Worm (Caenorhabditis elegans) whole organism, young adult: Measurements from ENCODE around the gene T26H5.8.

Experiments
- B0035.1 ChIP-seq: sonication (generic microtip); optimal IDR thresholded peaks from 2 replicates; lab custom pipeline; 2016; ENCODE audit warnings: missing genetic modification characterization, mild to moderate bottlenecking, missing compliant biosample characterization, missing genotype, missing genetic modification reagents
- B0261.1 ChIP-seq: sonication (generic microtip); optimal IDR thresholded peaks from 2 replicates; lab custom pipeline; 2016; ENCODE audit warnings: mild to moderate bottlenecking, missing genetic modification characterization, moderate library complexity, missing compliant biosample characterization
- C17E4.6 ChIP-seq: fragments of 200-800 bp; sonication (Bioruptor generic); IDR thresholded peaks from 2 replicates; pipeline ENCODE4 v1.3.6; 2022; ENCODE audit warnings: missing genetic modification reagents, missing genetic modification characterization, missing compliant biosample characterization
- F10E7.11 ChIP-seq: sonication (generic microtip); optimal IDR thresholded peaks from 2 replicates; lab custom pipeline; 2017; ENCODE audit warnings: mild to moderate bottlenecking, missing genetic modification characterization, moderate library complexity, missing compliant biosample characterization
- F23B12.7 ChIP-seq: sonication (generic microtip); optimal IDR thresholded peaks from 2 replicates; lab custom pipeline; 2017; ENCODE audit warnings: missing genetic modification characterization, mild to moderate bottlenecking, missing compliant biosample characterization, antibody characterized with exemption, moderate library complexity; ENCODE audit not compliant: insufficient read depth
- F55B11.4 ChIP-seq: sonication (generic microtip); optimal IDR thresholded peaks from 2 replicates; lab custom pipeline; 2016; ENCODE audit warnings: missing compliant biosample characterization, missing genetic modification characterization, borderline replicate concordance; ENCODE audit not compliant: insufficient read depth
- F57A8.1 ChIP-seq: fragments of 200-800 bp; sonication (Bioruptor generic); optimal IDR thresholded peaks from 2 replicates; lab custom pipeline; 2018; ENCODE audit warnings: mild to moderate bottlenecking, missing genetic modification characterization, moderate library complexity, missing compliant biosample characterization
- Y53F4B.3 ChIP-seq: fragments of 200-800 bp; sonication (Bioruptor generic); IDR thresholded peaks from 2 replicates; pipeline ENCODE4 v1.3.6; 2022; ENCODE audit warnings: missing genetic modification reagents, missing genetic modification characterization, missing compliant biosample characterization
- Y56A3A.18 ChIP-seq: fragments of 200-800 bp; sonication (Bioruptor generic); IDR thresholded peaks from 2 replicates; pipeline ENCODE4 v1.3.6; 2022; ENCODE audit warnings: missing genetic modification reagents, missing genetic modification characterization, missing compliant biosample characterization
- Y79H2A.3 ChIP-seq: fragments of 200-800 bp; sonication (Bioruptor generic); conservative IDR thresholded peaks from 2 replicates; pipeline ENCODE4 v1.3.6; 2022; ENCODE audit warnings: missing genetic modification reagents, missing genetic modification characterization, missing compliant biosample characterization
- akir-1 ChIP-seq: fragments of 200-800 bp; sonication (Bioruptor generic); optimal IDR thresholded peaks from 2 replicates; lab custom pipeline; 2018; ENCODE audit warnings: mild to moderate bottlenecking, missing genetic modification characterization, moderate library complexity, missing compliant biosample characterization
- atf-7 ChIP-seq: sonication (generic microtip); optimal IDR thresholded peaks from 2 replicates; lab custom pipeline; 2017; ENCODE audit warnings: mild to moderate bottlenecking, missing genetic modification characterization, missing compliant biosample characterization
- athp-1 ChIP-seq: sonication (generic microtip); optimal IDR thresholded peaks from 2 replicates; lab custom pipeline; 2017; ENCODE audit warnings: mild to moderate bottlenecking, missing genetic modification characterization, missing compliant biosample characterization
- ceh-100 ChIP-seq: fragments of 200-800 bp; sonication (Bioruptor generic); IDR thresholded peaks from 2 replicates; pipeline ENCODE4 v1.3.6; 2022; ENCODE audit warnings: missing genetic modification reagents, missing genetic modification characterization, missing compliant biosample characterization
- ceh-40 ChIP-seq: fragments of 200-800 bp; sonication (Bioruptor generic); IDR thresholded peaks from 2 replicates; pipeline ENCODE4 v1.3.6; 2022; ENCODE audit warnings: missing genetic modification characterization, missing compliant biosample characterization
- chd-7 ChIP-seq: sonication (generic microtip); optimal IDR thresholded peaks from 2 replicates; lab custom pipeline; 2016; ENCODE audit warnings: mild to moderate bottlenecking, missing genetic modification characterization, moderate library complexity, missing compliant biosample characterization
- die-1 ChIP-seq: sonication (generic microtip); optimal IDR thresholded peaks from 2 replicates; lab custom pipeline; 2016; ENCODE audit warnings: missing genotype, mild to moderate bottlenecking, missing genetic modification characterization, missing compliant biosample characterization
- egl-18 ChIP-seq: fragments of 200-800 bp; sonication (Bioruptor generic); IDR thresholded peaks from 2 replicates; pipeline ENCODE4 v1.3.6; 2022; ENCODE audit warnings: missing genetic modification reagents, missing genetic modification characterization, missing compliant biosample characterization
- egl-44 ChIP-seq: fragments of 200-800 bp; sonication (Bioruptor generic); IDR thresholded peaks from 2 replicates; pipeline ENCODE4 v1.3.6; 2022; ENCODE audit warnings: missing genetic modification reagents, missing genetic modification characterization, missing compliant biosample characterization
- ets-4 ChIP-seq: fragments of 200-800 bp; sonication (Bioruptor generic); optimal IDR thresholded peaks from 2 replicates; lab custom pipeline; 2018; ENCODE audit warnings: mild to moderate bottlenecking, missing genetic modification characterization, missing compliant biosample characterization
- fkh-3 ChIP-seq: sonication (generic microtip); optimal IDR thresholded peaks from 2 replicates; lab custom pipeline; 2016; ENCODE audit warnings: mild to moderate bottlenecking, missing genetic modification characterization, missing compliant biosample characterization
- him-1 ChIP-seq: sonication (generic microtip); optimal IDR thresholded peaks from 2 replicates; lab custom pipeline; 2016; ENCODE audit warnings: missing genotype, missing genetic modification reagents, missing genetic modification characterization, missing compliant biosample characterization
- let-526 ChIP-seq: fragments of 200-800 bp; sonication (Bioruptor generic); IDR thresholded peaks from 2 replicates; pipeline ENCODE4 v1.3.6; 2022; ENCODE audit warnings: missing genetic modification reagents, missing genetic modification characterization, missing compliant biosample characterization
- lin-35 ChIP-seq, 3 experiments: fragments of 150-350 bp in 2 of 3; sonication (generic microtip) in 1 of 3; optimal IDR thresholded peaks; 2 replicates each; lab custom pipeline; 2014 to 2018; ENCODE audit warnings: missing biosample characterization in 3 of 3, missing genetic modification characterization in 3 of 3, missing genetic modification reagents in 3 of 3
- lin-54 ChIP-seq: fragments of 200-800 bp; sonication (Bioruptor generic); optimal IDR thresholded peaks from 2 replicates; lab custom pipeline; 2018; ENCODE audit warnings: mild to moderate bottlenecking, missing genetic modification characterization, missing compliant biosample characterization
- lsl-1 ChIP-seq: fragments of 200-800 bp; sonication (Bioruptor generic); optimal IDR thresholded peaks from 2 replicates; lab custom pipeline; 2018; ENCODE audit warnings: mild to moderate bottlenecking, missing genetic modification characterization, moderate library complexity, missing compliant biosample characterization
- madf-6 ChIP-seq: fragments of 200-800 bp; sonication (Bioruptor generic); IDR thresholded peaks from 2 replicates; pipeline ENCODE4 v1.3.6; 2022; ENCODE audit warnings: missing genetic modification reagents, missing genetic modification characterization, missing compliant biosample characterization
- madf-8 ChIP-seq: fragments of 200-800 bp; sonication (Bioruptor generic); conservative IDR thresholded peaks from 2 replicates; pipeline ENCODE4 v1.3.6; 2022; ENCODE audit warnings: missing genetic modification reagents, missing genetic modification characterization, missing compliant biosample characterization
- mcd-1 ChIP-seq: fragments of 200-800 bp; sonication (Bioruptor generic); IDR thresholded peaks from 2 replicates; pipeline ENCODE4 v1.3.6; 2022; ENCODE audit warnings: missing genetic modification reagents, missing genetic modification characterization, missing compliant biosample characterization
- mel-28 ChIP-seq: sonication (generic microtip); optimal IDR thresholded peaks from 2 replicates; lab custom pipeline; 2016; ENCODE audit warnings: borderline replicate concordance, mild to moderate bottlenecking, missing genetic modification characterization, missing compliant biosample characterization
- nfyb-1 ChIP-seq: fragments of 200-800 bp; sonication (Bioruptor generic); IDR thresholded peaks from 2 replicates; pipeline ENCODE4 v1.3.6; 2022; ENCODE audit warnings: missing genetic modification reagents, missing genetic modification characterization, missing compliant biosample characterization
- nhr-179 ChIP-seq: sonication (generic microtip); optimal IDR thresholded peaks from 2 replicates; lab custom pipeline; 2016; ENCODE audit warnings: mild to moderate bottlenecking, missing genetic modification characterization, missing compliant biosample characterization
- nhr-90 ChIP-seq: sonication (generic microtip); optimal IDR thresholded peaks from 2 replicates; lab custom pipeline; 2016; ENCODE audit warnings: missing genotype, mild to moderate bottlenecking, missing genetic modification characterization, missing compliant biosample characterization
- repo-1 ChIP-seq: sonication (generic microtip); optimal IDR thresholded peaks from 2 replicates; lab custom pipeline; 2017; ENCODE audit warnings: mild to moderate bottlenecking, missing genetic modification characterization, missing compliant biosample characterization
- sdz-38 ChIP-seq: sonication (generic microtip); optimal IDR thresholded peaks from 2 replicates; lab custom pipeline; 2016; ENCODE audit warnings: missing genotype, missing genetic modification characterization, missing compliant biosample characterization
- snpc-4 ChIP-seq, 5 experiments: fragments of 150-350 bp in 1 of 5; sonication (generic microtip) in 4 of 5; optimal IDR thresholded peaks; 2 replicates each; lab custom pipeline; 2014 to 2018; ENCODE audit warnings: missing genetic modification characterization in 5 of 5, missing biosample characterization in 3 of 5, antibody characterized with exemption in 2 of 5, mild to moderate bottlenecking in 2 of 5, missing compliant biosample characterization in 2 of 5, missing genotype in 2 of 5, moderate library complexity in 2 of 5, missing genetic modification reagents in 1 of 5
- tbp1 ChIP-seq: fragments of 200-800 bp; sonication (Bioruptor generic); optimal IDR thresholded peaks from 2 replicates; lab custom pipeline; 2018; ENCODE audit warnings: mild to moderate bottlenecking, missing genetic modification characterization, missing compliant biosample characterization
- tlf-1 ChIP-seq: fragments of 200-800 bp; sonication (Bioruptor generic); optimal IDR thresholded peaks from 2 replicates; lab custom pipeline; 2018; ENCODE audit warnings: mild to moderate bottlenecking, missing genetic modification characterization, missing compliant biosample characterization
- ztf-18 ChIP-seq: sonication (generic microtip); optimal IDR thresholded peaks from 2 replicates; lab custom pipeline; 2016; ENCODE audit warnings: missing genotype, mild to moderate bottlenecking, missing genetic modification characterization, missing compliant biosample characterization
- ztf-22 ChIP-seq: fragments of 200-800 bp; sonication (Bioruptor generic); optimal IDR thresholded peaks from 2 replicates; lab custom pipeline; 2018; ENCODE audit warnings: mild to moderate bottlenecking, missing genetic modification characterization, moderate library complexity, missing compliant biosample characterization
- ztf-28 ChIP-seq: fragments of 200-800 bp; sonication (Bioruptor generic); IDR thresholded peaks from 2 replicates; pipeline ENCODE4 v1.3.6; 2022; ENCODE audit warnings: missing genetic modification reagents, missing genetic modification characterization, missing compliant biosample characterization
- ztf-3 ChIP-seq: fragments of 200-800 bp; sonication (Bioruptor generic); optimal IDR thresholded peaks from 2 replicates; lab custom pipeline; 2018; ENCODE audit warnings: mild to moderate bottlenecking, missing genetic modification characterization, missing compliant biosample characterization

Gene T26H5.8

DNA sequence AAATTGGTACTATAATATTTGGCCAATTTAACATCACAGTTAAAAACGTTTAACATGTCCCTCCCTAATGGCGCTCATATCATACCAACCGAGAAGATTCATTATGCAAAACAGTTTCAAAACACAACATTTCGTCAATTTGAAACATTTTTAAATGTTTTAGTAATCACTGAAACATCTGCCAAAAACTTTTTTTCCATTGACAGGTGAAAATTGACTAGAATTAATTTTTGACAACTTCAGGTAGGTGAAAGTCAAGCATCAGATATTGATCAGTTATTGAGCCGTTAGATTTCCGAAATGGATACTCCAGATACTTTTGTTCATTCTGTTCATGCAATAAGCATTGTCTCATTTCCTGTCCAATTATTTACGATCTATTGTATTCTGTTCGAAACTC is 25.6 kb downstream of the T26H5.8 start, which contains the start of gene srh-257:
Gene srh-257, plus strand, starts transcription at position 301 of the 400 bp plus-strand sequence.
- no peak for TF ChIP-seq F57A8.1 (GFP tag; lab: Kevin White, UChicago)
- TF ChIP-seq him-1 (tag; lab: Kevin White, UChicago), result no peak
- no peak for TF ChIP-seq snpc-4 (GFP tag; optimal IDR thresholded peaks at IDR 0.05; lab: Kevin White, UChicago)
- TF ChIP-seq snpc-4 (tag; optimal IDR thresholded peaks at IDR 0.05; lab: Kevin White, UChicago), result no peak
- TF ChIP-seq ceh-100 (GFP tag; lab: Robert Waterston, UW), result no peak
- no peak for TF ChIP-seq fkh-3
- no peak for TF ChIP-seq ztf-28 (GFP tag; lab: Robert Waterston, UW)
- TF ChIP-seq ceh-40 (GFP tag; lab: Robert Waterston, UW), result no peak
- TF ChIP-seq nhr-90 (tag; lab: Kevin White, UChicago), result no peak
- no peak for TF ChIP-seq akir-1
- no peak for TF ChIP-seq let-526 (GFP tag; lab: Robert Waterston, UW)
- TF ChIP-seq B0261.1, result no peak
- no peak for TF ChIP-seq ztf-3 (GFP tag; lab: Kevin White, UChicago)

DNA sequence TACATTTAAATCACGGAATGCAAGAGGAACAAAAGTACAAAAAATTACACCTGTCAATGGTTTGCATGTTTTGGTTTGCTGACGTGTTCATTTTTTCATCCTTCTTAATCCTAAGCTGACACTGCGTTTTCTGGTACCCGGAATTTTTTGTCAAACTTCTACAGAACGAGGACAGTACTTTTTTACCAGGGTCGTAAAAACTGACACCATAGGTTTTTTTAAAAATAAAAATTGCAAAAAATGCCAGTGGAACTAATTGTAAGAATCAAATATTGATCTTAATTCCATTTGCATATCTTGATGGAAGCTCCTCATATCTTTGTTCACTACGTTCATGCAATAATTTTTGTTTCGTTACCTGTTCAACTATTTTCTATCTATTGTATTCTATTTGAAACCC is 27.7 kb downstream of the T26H5.8 start, which contains the start of gene srh-258:
Gene srh-258, plus strand, starts transcription at position 301 of the 400 bp plus-strand sequence.
- TF ChIP-seq B0035.1, result no peak
- TF ChIP-seq Y53F4B.3 (GFP tag; lab: Robert Waterston, UW), result no peak
- TF ChIP-seq C17E4.6 (GFP tag; lab: Robert Waterston, UW), result no peak
- TF ChIP-seq atf-7 (tag; lab: Kevin White, UChicago), result no peak
- no peak for TF ChIP-seq die-1 (tag; lab: Kevin White, UChicago)
- no peak for TF ChIP-seq repo-1
- no peak for TF ChIP-seq madf-8
- no peak for TF ChIP-seq tbp1 (GFP tag; lab: Kevin White, UChicago)
- TF ChIP-seq mcd-1, result no peak
- no peak for TF ChIP-seq egl-18 (GFP tag; lab: Robert Waterston, UW)
- TF ChIP-seq Y79H2A.3 (GFP tag; lab: Robert Waterston, UW), result no peak
- no peak for TF ChIP-seq lin-35 (GFP tag; optimal IDR thresholded peaks at IDR 0.05; lab: Kevin White, UChicago)

DNA sequence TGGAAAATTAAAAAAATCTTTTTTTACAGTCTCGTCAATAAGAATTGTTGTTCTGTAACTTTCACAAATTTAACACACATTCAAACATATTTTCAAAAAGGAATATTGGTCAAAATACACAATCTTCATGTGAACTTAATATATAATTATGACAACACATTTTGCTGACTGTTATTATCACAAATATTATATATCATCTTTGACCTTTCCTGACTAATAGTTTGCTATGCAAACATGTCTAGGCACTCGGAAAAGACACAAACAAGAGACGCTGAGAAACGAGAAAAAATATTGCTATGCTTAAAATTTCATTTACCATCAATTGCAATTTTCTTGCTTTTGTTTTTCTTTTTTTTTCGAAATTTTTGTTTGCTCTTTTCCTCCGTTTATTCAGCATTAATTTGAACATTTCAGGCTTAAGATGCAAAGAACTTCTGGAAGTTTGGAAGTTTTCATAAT is 30.6 kb downstream of the T26H5.8 start, which contains the start of gene fbxa-135:
Gene fbxa-135, plus strand, starts transcription at position 409 of the 459 bp plus-strand sequence.
- TF ChIP-seq nhr-179 (tag; lab: Kevin White, UChicago), result no peak
- TF ChIP-seq Y56A3A.18 (GFP tag; lab: Robert Waterston, UW), result no peak
- TF ChIP-seq ztf-28 (GFP tag; lab: Robert Waterston, UW), result no peak
- no peak for TF ChIP-seq lsl-1 (GFP tag; lab: Kevin White, UChicago)
- TF ChIP-seq nfyb-1, result no peak
- no peak for TF ChIP-seq madf-6 (GFP tag; lab: Robert Waterston, UW)
- TF ChIP-seq ztf-22 (GFP tag; lab: Kevin White, UChicago), result no peak
- no peak for TF ChIP-seq ets-4
- TF ChIP-seq lin-54 (GFP tag; lab: Kevin White, UChicago), result no peak
- no peak for TF ChIP-seq sdz-38
- no peak for TF ChIP-seq egl-44 (GFP tag; lab: Robert Waterston, UW)
- TF ChIP-seq F55B11.4 (tag; lab: Kevin White, UChicago), result no peak
- no peak for TF ChIP-seq F23B12.7
- no peak for TF ChIP-seq athp-1 (tag; lab: Kevin White, UChicago)
- no peak for TF ChIP-seq F10E7.11 (tag; lab: Kevin White, UChicago)
- no peak for TF ChIP-seq mel-28
- no peak for TF ChIP-seq chd-7
- TF ChIP-seq ztf-18, result no peak
- no peak for TF ChIP-seq tlf-1 (GFP tag; lab: Kevin White, UChicago)
